Worm (Caenorhabditis elegans) whole organism, L4/young adult: ENCODE results near the gene srlf-5.

Experiments used
- dao-5 ChIP-seq: sonication (generic microtip); optimal IDR thresholded peaks from 2 replicates; lab custom pipeline; 2016; ENCODE audit warnings: missing genotype, missing genetic modification characterization, moderate library complexity, missing compliant biosample characterization
- him-1 ChIP-seq: sonication (generic microtip); optimal IDR thresholded peaks from 2 replicates; lab custom pipeline; 2016; ENCODE audit warnings: missing genotype, missing genetic modification reagents, missing genetic modification characterization, missing compliant biosample characterization

- no peak for TF ChIP-seq dao-5 (tag; lab: Kevin White, UChicago)
- TF ChIP-seq him-1 (tag; lab: Kevin White, UChicago) = no peak
Observed at ce11 chrIV:12901602-12902001, 24.9 kb downstream of the srlf-5 start.
